Fruit fly (Drosophila melanogaster) whole organism, embryonic: ENCODE results near the gene CG10194.

Experiments
- ATbp ChIP-seq: fragments of 200-800 bp; sonication (Bioruptor generic); optimal IDR thresholded peaks from 2 replicates; lab custom pipeline; 2017; ENCODE audit warnings: missing biosample characterization, mild to moderate bottlenecking, missing genetic modification characterization, missing genetic modification reagents
- Abd-B ChIP-seq: fragments of 200-800 bp; sonication (Bioruptor generic); optimal IDR thresholded peaks from 2 replicates; lab custom pipeline; 2018; ENCODE audit warnings: missing biosample characterization, mild to moderate bottlenecking, missing genetic modification characterization, moderate library complexity
- Asciz ChIP-seq: fragments of 200-800 bp; sonication (Bioruptor generic); optimal IDR thresholded peaks from 2 replicates; lab custom pipeline; 2017; ENCODE audit warnings: missing biosample characterization, mild to moderate bottlenecking, missing genetic modification characterization, missing genetic modification reagents
- Atf3 ChIP-seq: fragments of 200-800 bp; sonication (Bioruptor generic); optimal IDR thresholded peaks from 3 replicates; lab custom pipeline; 2016; ENCODE audit warnings: missing biosample characterization, missing genetic modification characterization
- Bdp1 ChIP-seq: fragments of 200-800 bp; sonication (Bioruptor generic); optimal IDR thresholded peaks from 3 replicates; lab custom pipeline; 2016; ENCODE audit warnings: missing biosample characterization, missing genetic modification characterization
- CG10209 ChIP-seq: fragments of 200-800 bp; sonication (Bioruptor generic); optimal IDR thresholded peaks from 3 replicates; lab custom pipeline; 2017; ENCODE audit warnings: missing biosample characterization, mild to moderate bottlenecking, missing genetic modification characterization, missing genetic modification reagents
- CG10267 ChIP-seq: fragments of 200-800 bp; sonication (Bioruptor generic); optimal IDR thresholded peaks from 2 replicates; lab custom pipeline; 2018; ENCODE audit warnings: missing biosample characterization, mild to moderate bottlenecking, missing genetic modification characterization, moderate library complexity
- CG10321 ChIP-seq: fragments of 200-800 bp; sonication (Bioruptor generic); IDR thresholded peaks from 2 replicates; pipeline ENCODE4 v1.3.6; 2022; ENCODE audit warnings: missing biosample characterization, missing genetic modification characterization
- CG11093 ChIP-seq: fragments of 200-800 bp; sonication (Bioruptor generic); IDR thresholded peaks from 3 replicates; pipeline ENCODE4 v1.3.6; 2022; ENCODE audit warnings: missing biosample characterization, missing genetic modification characterization
- CG11560 ChIP-seq: fragments of 200-800 bp; sonication (Bioruptor generic); IDR thresholded peaks from 3 replicates; pipeline ENCODE4 v1.3.6; 2022; ENCODE audit warnings: missing biosample characterization, missing genetic modification characterization
- CG12659 ChIP-seq: fragments of 200-800 bp; sonication (Bioruptor generic); optimal IDR thresholded peaks from 3 replicates; lab custom pipeline; 2017; ENCODE audit warnings: mild to moderate bottlenecking, missing biosample characterization, missing genetic modification reagents, missing genetic modification characterization
- CG15601 ChIP-seq: fragments of 200-800 bp; sonication (Bioruptor generic); optimal IDR thresholded peaks from 3 replicates; lab custom pipeline; 2019; ENCODE audit warnings: missing biosample characterization, mild to moderate bottlenecking, missing genetic modification characterization, moderate library complexity
- CG18011 ChIP-seq: fragments of 200-800 bp; sonication (Bioruptor generic); optimal IDR thresholded peaks from 2 replicates; lab custom pipeline; 2017; ENCODE audit warnings: missing biosample characterization, missing genetic modification characterization, mild to moderate bottlenecking, moderate library complexity, missing genotype
- CG18764 ChIP-seq: fragments of 200-800 bp; sonication (Bioruptor generic); optimal IDR thresholded peaks from 3 replicates; lab custom pipeline; 2016; ENCODE audit warnings: missing biosample characterization, missing genetic modification characterization
- CG30431 ChIP-seq: fragments of 200-800 bp; sonication (Bioruptor generic); optimal IDR thresholded peaks from 2 replicates; lab custom pipeline; 2017; ENCODE audit warnings: missing biosample characterization, missing genetic modification characterization
- CG33557 ChIP-seq: fragments of 200-800 bp; sonication (Bioruptor generic); optimal IDR thresholded peaks from 2 replicates; lab custom pipeline; 2019; ENCODE audit warnings: missing biosample characterization, mild to moderate bottlenecking, missing genetic modification characterization, moderate library complexity
- CG7357 ChIP-seq: fragments of 200-800 bp; sonication (Bioruptor generic); IDR thresholded peaks from 3 replicates; pipeline ENCODE4 v1.3.6; 2022; ENCODE audit warnings: missing biosample characterization, missing genetic modification characterization
- CG9437 ChIP-seq: fragments of 200-800 bp; sonication (Bioruptor generic); optimal IDR thresholded peaks from 2 replicates; lab custom pipeline; 2018; ENCODE audit warnings: missing biosample characterization, mild to moderate bottlenecking, missing genetic modification characterization
- Camta ChIP-seq: fragments of 200-800 bp; sonication (Bioruptor generic); optimal IDR thresholded peaks from 2 replicates; lab custom pipeline; 2016; ENCODE audit warnings: missing biosample characterization, missing genetic modification characterization
- D ChIP-seq, 2 experiments: fragments of 200-800 bp in 1 of 2; fragments of >200 bp in 1 of 2; sonication (Bioruptor generic) in 1 of 2; optimal IDR thresholded peaks; 2 replicates in 1 of 2; 3 replicates in 1 of 2; lab custom pipeline; 2017; ENCODE audit warnings: mild to moderate bottlenecking in 1 of 2, missing biosample characterization in 1 of 2, missing genetic modification characterization in 1 of 2, missing genetic modification reagents in 1 of 2
- D19A ChIP-seq: fragments of 200-800 bp; optimal IDR thresholded peaks from 3 replicates; lab custom pipeline; 2019; ENCODE audit warnings: missing biosample characterization, mild to moderate bottlenecking, missing genetic modification characterization, moderate library complexity
- Deaf1 ChIP-seq: fragments of 200-800 bp; optimal IDR thresholded peaks from 3 replicates; lab custom pipeline; 2019; ENCODE audit warnings: missing biosample characterization, mild to moderate bottlenecking, missing genetic modification characterization, moderate library complexity
- Ets97D ChIP-seq: fragments of 200-800 bp; sonication (Bioruptor generic); optimal IDR thresholded peaks from 3 replicates; lab custom pipeline; 2016; ENCODE audit warnings: missing biosample characterization, missing genetic modification characterization
- HLHmδ ChIP-seq: fragments of 200-800 bp; sonication (Bioruptor generic); optimal IDR thresholded peaks from 2 replicates; lab custom pipeline; 2018; ENCODE audit warnings: missing biosample characterization, mild to moderate bottlenecking, missing genetic modification characterization, moderate library complexity
- Hr78 ChIP-seq, 2 experiments: fragments of 200-800 bp in 1 of 2; fragments of >200 bp in 1 of 2; sonication (Bioruptor generic) in 1 of 2; optimal IDR thresholded peaks; 2 replicates each; lab custom pipeline; 2017 to 2019; ENCODE audit warnings: missing biosample characterization in 2 of 2, missing genetic modification characterization in 2 of 2, mild to moderate bottlenecking in 1 of 2, moderate library complexity in 1 of 2
- Med ChIP-seq: fragments of 200-800 bp; sonication (Bioruptor generic); peaks from one replicate; lab custom pipeline; 2016; ENCODE audit warnings: missing biosample characterization, missing genetic modification characterization, mild to moderate bottlenecking, inconsistent platforms, moderate library complexity
- Pdp1 ChIP-seq, 2 experiments: fragments of 200-800 bp; sonication (Bioruptor generic); optimal IDR thresholded peaks; 3 replicates each; lab custom pipeline; 2016; ENCODE audit warnings: missing biosample characterization in 2 of 2, missing genetic modification characterization in 2 of 2, mild to moderate bottlenecking in 1 of 2, moderate library complexity in 1 of 2
- Sry-δ ChIP-seq: fragments of 200-800 bp; sonication (Bioruptor generic); optimal IDR thresholded peaks from 2 replicates; lab custom pipeline; 2016; ENCODE audit warnings: missing biosample characterization, missing genetic modification characterization
- Usf ChIP-seq: fragments of 200-800 bp; sonication (Bioruptor generic); optimal IDR thresholded peaks from 2 replicates; lab custom pipeline; 2017; ENCODE audit warnings: missing genotype, missing biosample characterization, missing genetic modification characterization
- YL-1 ChIP-seq: fragments of 200-800 bp; sonication (Bioruptor generic); optimal IDR thresholded peaks from 3 replicates; lab custom pipeline; 2017; ENCODE audit warnings: missing biosample characterization, mild to moderate bottlenecking, missing genetic modification characterization
- cad ChIP-seq: fragments of >200 bp; optimal IDR thresholded peaks from 2 replicates; lab custom pipeline; 2017; ENCODE audit warnings: missing biosample characterization, missing genetic modification characterization
- chinmo ChIP-seq: fragments of 200-800 bp; sonication (Bioruptor generic); IDR thresholded peaks from 4 replicates; pipeline ENCODE4 v1.3.6; 2022; ENCODE audit warnings: missing biosample characterization, missing genetic modification characterization; ENCODE audit not compliant: partially characterized antibody
- corto ChIP-seq: fragments of 200-800 bp; sonication (Bioruptor generic); optimal IDR thresholded peaks from 2 replicates; lab custom pipeline; 2016; ENCODE audit warnings: missing biosample characterization, mild to moderate bottlenecking, missing genetic modification characterization, moderate library complexity
- ewg ChIP-seq: fragments of 200-800 bp; sonication (Bioruptor generic); optimal IDR thresholded peaks from 3 replicates; lab custom pipeline; 2017; ENCODE audit warnings: mild to moderate bottlenecking, missing biosample characterization, missing genetic modification reagents, missing genetic modification characterization
- nerfin-2 ChIP-seq: fragments of 200-800 bp; sonication (Bioruptor generic); IDR thresholded peaks from 2 replicates; pipeline ENCODE4 v1.3.6; 2022; ENCODE audit warnings: missing biosample characterization, missing genetic modification characterization; ENCODE audit not compliant: partially characterized antibody
- nmo ChIP-seq: fragments of 200-800 bp; sonication (Bioruptor generic); optimal IDR thresholded peaks from 2 replicates; lab custom pipeline; 2018; ENCODE audit warnings: missing biosample characterization, mild to moderate bottlenecking, missing genetic modification characterization, moderate library complexity
- nom ChIP-seq: fragments of 200-800 bp; sonication (Bioruptor generic); optimal IDR thresholded peaks from 2 replicates; lab custom pipeline; 2017; ENCODE audit warnings: missing biosample characterization, missing genetic modification characterization, mild to moderate bottlenecking, moderate library complexity, missing genetic modification reagents
- phol ChIP-seq: fragments of 200-800 bp; sonication (Bioruptor generic); optimal IDR thresholded peaks from 3 replicates; lab custom pipeline; 2018; ENCODE audit warnings: missing biosample characterization, mild to moderate bottlenecking, missing genetic modification characterization, moderate library complexity
- row ChIP-seq: fragments of 200-800 bp; sonication (Bioruptor generic); IDR thresholded peaks from 3 replicates; pipeline ENCODE4 v1.3.6; 2022; ENCODE audit warnings: missing biosample characterization, missing genetic modification characterization
- sens ChIP-seq: fragments of 200-800 bp; sonication (Bioruptor generic); peaks from one replicate; lab custom pipeline; 2016; ENCODE audit warnings: missing biosample characterization, missing genetic modification characterization
- stwl ChIP-seq: fragments of 200-800 bp; sonication (Bioruptor generic); optimal IDR thresholded peaks from 3 replicates; lab custom pipeline; 2018; ENCODE audit warnings: missing biosample characterization, mild to moderate bottlenecking, missing genetic modification characterization, moderate library complexity
- sug ChIP-seq: fragments of 200-800 bp; optimal IDR thresholded peaks from 2 replicates; lab custom pipeline; 2019; ENCODE audit warnings: missing biosample characterization, mild to moderate bottlenecking, missing genetic modification characterization, moderate library complexity

The CG10194 gene

dm6 chr2L:19457890-19458580, 31.9 kb downstream of the CG10194 start (continued):
- TF ChIP-seq stwl (tag; lab: Kevin White, UChicago) (peak; percentile 90), ATbp (GFP tag; lab: Kevin White, UChicago) (no peak), Abd-B (no peak), CG9437 (GFP tag; lab: Kevin White, UChicago) (no peak), CG11560 (tag; lab: Robert Waterston, UW) (no peak), Bdp1 (GFP tag; lab: Kevin White, UChicago) (no peak), Sry-δ (GFP tag; lab: Kevin White, UChicago) (no peak), D (optimal IDR thresholded peaks at IDR 0.05; lab: Kevin White, UChicago) (no peak), D (GFP tag; optimal IDR thresholded peaks at IDR 0.05; lab: Kevin White, UChicago) (no peak), Deaf1 (tag; lab: Kevin White, UChicago) (no peak), CG15601 (no peak), CG10321 (GFP tag; lab: Robert Waterston, UW) (0 out of 2 replicates have a peak, but pooled peaks have one; percentile 32), ewg (GFP tag; lab: Kevin White, UChicago) (no peak), CG18011 (GFP tag; lab: Kevin White, UChicago) (no peak), row (peak; percentile 51; the same call in 1 of the 3 replicates), corto (GFP tag; lab: Kevin White, UChicago) (no peak), nmo (GFP tag; lab: Kevin White, UChicago) (no peak), phol (tag; lab: Kevin White, UChicago) (peak; percentile 67), Ets97D (GFP tag; lab: Kevin White, UChicago) (peak; percentile 66), HLHmδ (GFP tag; lab: Kevin White, UChicago) (peak; percentile 11), CG10209 (GFP tag; lab: Kevin White, UChicago) (no peak), cad (GFP tag; lab: Kevin White, UChicago) (peak; percentile 24), CG10267 (tag; lab: Kevin White, UChicago) (peak; percentile 61)
- TF ChIP-seq, all 482 proteins: peak for 21

- TF ChIP-seq CG11093 (GFP tag; lab: Robert Waterston, UW) (no peak), Pdp1 (GFP tag; optimal IDR thresholded peaks at IDR 0.05; lab: Kevin White, UChicago) (peak in 1 of 2 experiments; percentile 6), Usf (GFP tag; lab: Kevin White, UChicago) (no peak)
- TF ChIP-seq, all 482 proteins: peak for 1
Measured at dm6 chr2L:19455723-19456122, 34.2 kb downstream of the CG10194 start.

dm6 chr2L:19455209-19455608, 34.7 kb downstream of the CG10194 start:
- TF ChIP-seq nerfin-2 (GFP tag; lab: Robert Waterston, UW) (0 out of 2 replicates have a peak, but pooled peaks have one; percentile 23), CG33557 (no peak), Hr78 (GFP tag; optimal IDR thresholded peaks at IDR 0.05; lab: Kevin White, UChicago) (peak in 1 of 2 experiments; percentile 69), Asciz (no peak), sug (peak; percentile 6), Med (GFP tag; lab: Kevin White, UChicago) (peak; percentile 1)

dm6 chr2L:19454070-19454751, 35.7 kb downstream of the CG10194 start, which contains the start of gene CG10026:
CG10026 (plus strand) TSS chr2L:19454256.
- TF ChIP-seq CG30431 (no peak), chinmo (GFP tag; lab: Robert Waterston, UW) (0 out of 4 replicates have a peak, but pooled peaks have one; percentile 45), CG7357 (no peak), D19A (tag; lab: Kevin White, UChicago) (peak; percentile 89), Camta (GFP tag; lab: Kevin White, UChicago) (no peak), CG11560 (tag; lab: Robert Waterston, UW) (no peak), CG12659 (GFP tag; lab: Kevin White, UChicago) (no peak), nom (GFP tag; lab: Kevin White, UChicago) (peak; percentile 15), sens (GFP tag; lab: Kevin White, UChicago) (peak; percentile 23), CG18764 (GFP tag; lab: Kevin White, UChicago) (no peak), YL-1 (GFP tag; lab: Kevin White, UChicago) (no peak), Atf3 (GFP tag; lab: Kevin White, UChicago) (no peak)
- TF ChIP-seq, all 482 proteins: peak for 4
